Fruit fly (Drosophila melanogaster): ENCODE data around the gene Ant2.

Ant2 gene

dm6 chrX:10775690-10776089 lies 11.0 kb downstream of the Ant2 start (continued):
- TF ChIP-seq Lpt (GFP tag; optimal IDR thresholded peaks at IDR 0.05) (peak; percentile 44), ss (GFP tag; optimal IDR thresholded peaks at IDR 0.05) (no peak), Eip78C (GFP tag) (peak; percentile 83), CG8119 (GFP tag; IDR thresholded peaks at IDR 0.05) (peak; percentile 74), CG6792 (GFP tag; optimal IDR thresholded peaks at IDR 0.05) (peak; percentile 39), CG32006 (GFP tag; optimal IDR thresholded peaks at IDR 0.05) (peak; percentile 75), CG31627 (GFP tag; optimal IDR thresholded peaks at IDR 0.05) (peak; percentile 66), Hr39 (GFP tag; optimal IDR thresholded peaks at IDR 0.05) (peak; percentile 73), CG8632 (GFP tag; optimal IDR thresholded peaks at IDR 0.05) (peak; percentile 32), Ets21C (GFP tag; optimal IDR thresholded peaks at IDR 0.05) (peak; percentile 36), Hr4 (GFP tag; optimal IDR thresholded peaks at IDR 0.05) (peak; percentile 73), CG15336 (GFP tag; IDR thresholded peaks at IDR 0.05) (peak; percentile 81), CG10631 (GFP tag; optimal IDR thresholded peaks at IDR 0.05) (peak; percentile 38), CG7368 (GFP tag; optimal IDR thresholded peaks at IDR 0.05) (peak; percentile 31), lz (GFP tag; optimal IDR thresholded peaks at IDR 0.05) (peak; percentile 54), Sox15 (GFP tag; optimal IDR thresholded peaks at IDR 0.05) (peak; percentile 12), topi (GFP tag; optimal IDR thresholded peaks at IDR 0.05) (peak; percentile 64), Gug (GFP tag; IDR thresholded peaks at IDR 0.05) (peak; percentile 72), CG8319 (GFP tag; optimal IDR thresholded peaks at IDR 0.05) (no peak), Sox14 (GFP tag; optimal IDR thresholded peaks at IDR 0.05) (peak; percentile 51), Hr38 (GFP tag; optimal IDR thresholded peaks at IDR 0.05) (no peak), CG1621 (tag; optimal IDR thresholded peaks at IDR 0.05) (no peak), CG10669 (GFP tag; optimal IDR thresholded peaks at IDR 0.05) (no peak), CG6163 (GFP tag; IDR thresholded peaks at IDR 0.05) (peak; percentile 72), OdsH (GFP tag; optimal IDR thresholded peaks at IDR 0.05) (peak; percentile 58), CG9139 (GFP tag; optimal IDR thresholded peaks at IDR 0.05) (no peak), eg (GFP tag; IDR thresholded peaks at IDR 0.05) (peak; percentile 85), CG4318 (GFP tag; optimal IDR thresholded peaks at IDR 0.05) (no peak), Sox102F (GFP tag; optimal IDR thresholded peaks at IDR 0.05) (peak; percentile 58)

dm6 chrX:10774957-10775682 lies 11.6 kb downstream of the Ant2 start:
- TF ChIP-seq Ets96B (tag; optimal IDR thresholded peaks at IDR 0.05), result no peak
- TF ChIP-seq net (GFP tag; optimal IDR thresholded peaks at IDR 0.05), result no peak
- no peak for TF ChIP-seq spab (GFP tag; optimal IDR thresholded peaks at IDR 0.05)
- no peak for TF ChIP-seq pdm3 (GFP tag; optimal IDR thresholded peaks at IDR 0.05)
- no peak for TF ChIP-seq acj6 (GFP tag; optimal IDR thresholded peaks at IDR 0.05)
- no peak for TF ChIP-seq CG4318 (GFP tag; optimal IDR thresholded peaks at IDR 0.05)
- no peak for TF ChIP-seq Met (GFP tag; optimal IDR thresholded peaks at IDR 0.05)
- TF ChIP-seq CG15336 (GFP tag; IDR thresholded peaks at IDR 0.05), result no peak
- TF ChIP-seq Hr39 (GFP tag; optimal IDR thresholded peaks at IDR 0.05), result no peak
- no peak for TF ChIP-seq Sox14 (GFP tag; optimal IDR thresholded peaks at IDR 0.05)
- no peak for TF ChIP-seq Gug (GFP tag; IDR thresholded peaks at IDR 0.05)
- no peak for TF ChIP-seq CG6808 (GFP tag; optimal IDR thresholded peaks at IDR 0.05)
- no peak for TF ChIP-seq CG10669 (GFP tag; optimal IDR thresholded peaks at IDR 0.05)
- no peak for TF ChIP-seq Smox (GFP tag; optimal IDR thresholded peaks at IDR 0.05)
- TF ChIP-seq ss (GFP tag; optimal IDR thresholded peaks at IDR 0.05), result no peak
- no peak for TF ChIP-seq OdsH (GFP tag; optimal IDR thresholded peaks at IDR 0.05)

- TF ChIP-seq topi (GFP tag; optimal IDR thresholded peaks at IDR 0.05) (no peak), salr (GFP tag; optimal IDR thresholded peaks at IDR 0.05) (peak in 1 of 2 experiments; percentile 0), Eip78C (GFP tag) (peak; percentile 67), spab (GFP tag; optimal IDR thresholded peaks at IDR 0.05) (peak; percentile 2), CG6808 (GFP tag; optimal IDR thresholded peaks at IDR 0.05) (peak; percentile 29), CG31627 (GFP tag; optimal IDR thresholded peaks at IDR 0.05) (no peak), CG3919 (GFP tag; optimal IDR thresholded peaks at IDR 0.05) (peak; percentile 8), net (GFP tag; optimal IDR thresholded peaks at IDR 0.05) (peak; percentile 12), CG10669 (GFP tag; optimal IDR thresholded peaks at IDR 0.05) (peak; percentile 39), CG8632 (GFP tag; optimal IDR thresholded peaks at IDR 0.05) (no peak), CG9139 (GFP tag; optimal IDR thresholded peaks at IDR 0.05) (peak; percentile 24), CG8319 (GFP tag; optimal IDR thresholded peaks at IDR 0.05) (no peak), CG10631 (GFP tag; optimal IDR thresholded peaks at IDR 0.05) (peak; percentile 34), Met (GFP tag; optimal IDR thresholded peaks at IDR 0.05) (no peak), CG8119 (GFP tag; IDR thresholded peaks at IDR 0.05) (0 out of 3 replicates have a peak, but pooled peaks have one; percentile 20), pdm3 (GFP tag; optimal IDR thresholded peaks at IDR 0.05) (no peak), ss (GFP tag; optimal IDR thresholded peaks at IDR 0.05) (peak; percentile 11 to 64), fd59A (GFP tag; optimal IDR thresholded peaks at IDR 0.05) (no peak), CG1621 (tag; optimal IDR thresholded peaks at IDR 0.05) (no peak), acj6 (GFP tag; optimal IDR thresholded peaks at IDR 0.05) (no peak), fkh (GFP tag; optimal IDR thresholded peaks at IDR 0.05) (peak; percentile 57), lz (GFP tag; optimal IDR thresholded peaks at IDR 0.05) (no peak), CG6276 (GFP tag; optimal IDR thresholded peaks at IDR 0.05) (peak; percentile 3), CG32006 (GFP tag; optimal IDR thresholded peaks at IDR 0.05) (no peak), Ets21C (GFP tag; optimal IDR thresholded peaks at IDR 0.05) (no peak)
These were observed 13.1 kb downstream of the Ant2 start for dm6 chrX:10773562-10773961.

Data from whole organism, prepupa.